Fruit fly (Drosophila melanogaster) S2 (cell line): ENCODE measurements around the gene CG3288.

ENCODE experiments used
- CG8478 ChIP-seq: fragments of >200 bp; optimal IDR thresholded peaks from 2 replicates; lab custom pipeline; 2018
- CTCF ChIP-seq, 2 experiments: fragments of >200 bp; optimal IDR thresholded peaks; 2 replicates each; lab custom pipeline; 2018

CG3288 gene

DNA sequence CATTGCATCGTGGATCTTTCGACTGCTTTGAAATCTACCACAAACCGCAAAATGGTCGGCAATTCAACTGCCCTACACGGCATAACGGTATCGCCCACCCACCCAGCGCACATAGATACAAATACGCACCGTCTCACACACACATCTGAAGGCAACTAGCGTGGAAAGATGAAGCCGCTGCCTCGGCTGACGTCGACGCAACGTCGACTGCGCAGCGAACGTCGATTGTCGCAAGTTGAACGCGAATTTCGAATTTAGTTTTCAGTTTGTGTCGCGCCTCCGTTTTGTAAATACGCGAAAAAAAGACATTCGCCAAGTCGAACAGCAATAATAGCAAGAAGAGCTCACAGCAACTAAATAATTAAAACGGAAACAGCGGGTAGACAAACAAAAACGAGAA is 8.0 kb upstream of the CG3288 start:
- no peak for TF ChIP-seq CTCF (optimal IDR thresholded peaks at IDR 0.05; lab: Kevin White, UChicago)
- TF ChIP-seq CG8478 (lab: Kevin White, UChicago) = no peak

DNA sequence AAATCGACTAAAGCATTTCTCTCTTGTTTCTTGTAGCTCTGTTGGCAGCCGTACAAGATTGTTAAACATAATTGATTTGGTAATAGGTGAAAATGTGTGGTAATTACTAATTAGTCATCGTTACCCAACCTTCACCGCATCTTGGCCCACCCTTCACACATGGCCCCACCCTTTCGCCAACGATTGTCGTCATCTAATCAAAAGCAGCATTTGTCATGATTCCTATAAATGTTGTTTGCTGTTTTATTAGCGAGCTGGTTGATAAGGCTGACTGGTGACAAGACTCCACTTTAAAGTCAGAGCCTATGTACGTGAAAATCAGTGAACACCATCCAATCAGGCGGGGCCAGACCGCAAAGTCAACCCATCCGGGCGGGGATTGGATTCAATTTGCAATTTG is 5.6 kb upstream of the CG3288 start:
- TF ChIP-seq CTCF (optimal IDR thresholded peaks at IDR 0.05; lab: Kevin White, UChicago) (no peak), CG8478 (lab: Kevin White, UChicago) (no peak)

DNA sequence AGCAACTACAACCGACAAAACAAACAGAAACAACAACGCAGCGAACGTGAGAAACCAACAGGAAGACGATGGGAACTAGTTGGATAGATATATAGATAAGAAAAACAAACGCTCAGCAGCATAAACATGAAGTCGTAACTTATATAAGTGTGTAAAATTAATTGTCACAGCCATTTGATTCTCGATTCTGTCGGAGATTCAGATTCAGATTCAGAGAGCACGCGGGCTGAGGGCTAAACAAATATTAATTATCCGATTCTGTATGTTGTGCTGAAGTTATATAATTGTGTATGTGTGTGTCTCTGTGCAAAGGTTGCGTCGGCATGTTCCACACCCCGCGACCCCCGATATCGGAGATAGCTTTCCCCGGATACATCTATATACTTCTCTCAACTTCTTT is 1.8 kb upstream of the CG3288 start:
- TF ChIP-seq CTCF (optimal IDR thresholded peaks at IDR 0.05; lab: Kevin White, UChicago) (no peak), CG8478 (lab: Kevin White, UChicago) (no peak)

DNA sequence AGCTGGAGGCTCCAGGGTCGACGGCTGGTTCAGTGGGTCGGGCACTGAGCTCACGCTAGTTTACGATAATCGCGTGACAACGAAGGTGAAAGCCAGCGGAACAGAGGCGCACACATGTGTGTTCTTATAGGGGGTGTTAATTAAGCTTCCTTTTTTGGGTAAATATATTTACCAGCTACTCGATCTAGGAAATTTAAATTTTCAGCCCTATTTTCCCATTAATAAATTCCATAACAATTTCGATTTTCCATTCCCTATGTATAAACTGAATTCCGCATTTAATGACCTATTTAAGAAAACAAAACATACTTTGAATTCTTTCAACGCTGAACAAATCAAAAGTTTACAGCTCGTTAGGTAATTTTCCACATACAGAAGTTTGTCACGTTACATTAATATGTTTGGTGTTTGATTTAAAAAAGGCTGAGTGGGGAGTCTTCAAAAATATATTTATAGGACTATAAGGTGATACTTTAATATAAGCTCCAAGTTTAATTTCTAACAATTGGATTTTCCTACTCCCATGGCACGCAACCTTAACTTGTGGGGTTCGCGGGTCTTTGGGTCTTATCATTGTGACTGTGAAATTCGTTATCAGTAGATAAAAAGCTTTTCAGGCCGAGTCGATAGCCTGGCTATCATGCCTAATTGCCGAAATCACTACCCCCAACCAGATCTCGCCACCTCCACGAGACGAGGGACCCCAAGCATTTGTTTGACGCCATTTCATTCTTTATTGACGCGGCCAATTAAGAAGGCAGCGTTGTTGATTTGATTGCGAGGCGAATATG is 1.3 kb downstream of the CG3288 start, which contains the start of gene CG13255:
TSS of gene CG13255 (plus strand) at position 449 of the 791 bp plus-strand sequence.
- no peak for TF ChIP-seq CG8478 (lab: Kevin White, UChicago)
- no peak for TF ChIP-seq CTCF (optimal IDR thresholded peaks at IDR 0.05; lab: Kevin White, UChicago)

DNA sequence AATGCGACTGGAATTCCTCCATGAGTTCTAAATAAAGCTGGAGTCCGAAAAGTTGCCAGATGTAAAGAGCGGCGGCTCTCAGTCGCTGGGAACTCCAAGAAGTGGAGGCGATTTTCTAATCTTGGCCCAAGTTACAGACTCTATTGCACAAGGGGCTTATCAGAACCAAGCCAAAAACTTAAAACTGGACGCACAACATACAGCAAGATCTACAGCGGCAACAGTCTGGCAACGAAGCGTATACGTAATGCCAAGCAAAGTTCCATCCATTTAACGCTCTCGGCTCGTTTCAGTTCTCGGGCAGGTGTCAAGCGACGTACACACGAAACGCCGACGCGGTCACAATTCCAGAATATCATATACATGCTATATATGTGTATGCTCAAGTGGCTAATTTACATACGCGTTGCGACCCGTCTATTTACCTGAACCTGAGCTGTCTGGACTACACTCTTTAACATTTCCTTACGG is 1.9 kb downstream of the CG3288 start:
- TF ChIP-seq CTCF (optimal IDR thresholded peaks at IDR 0.05; lab: Kevin White, UChicago) (no peak), CG8478 (lab: Kevin White, UChicago) (no peak)

DNA sequence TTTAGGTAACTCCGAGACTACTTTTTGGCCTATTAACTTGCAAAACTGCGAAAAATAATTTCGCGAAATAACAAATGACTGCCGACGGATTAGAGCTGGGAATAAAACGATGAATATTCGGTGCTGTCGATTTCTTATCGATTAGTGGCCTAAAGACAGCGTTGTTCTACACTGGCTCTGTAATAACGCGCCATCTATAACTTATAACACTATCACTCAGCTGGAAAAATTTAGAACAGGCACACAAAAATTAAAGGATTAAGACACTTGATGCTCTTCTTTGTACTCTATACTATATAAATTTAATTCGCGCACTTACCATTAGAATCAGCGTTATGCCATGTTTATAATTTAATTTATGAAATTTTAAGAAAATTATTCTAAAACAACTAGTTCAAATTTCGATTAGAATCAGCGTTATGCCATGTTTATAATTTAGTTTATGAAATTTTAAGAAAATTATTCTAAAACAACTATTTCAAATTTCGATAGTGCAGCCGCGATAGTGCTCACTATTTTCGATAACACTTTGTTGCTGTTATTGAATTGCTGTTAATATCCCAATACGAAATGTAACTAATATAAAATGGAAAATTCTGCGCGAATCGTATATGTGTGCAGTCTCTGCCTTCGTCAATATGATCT is 5.6 kb downstream of the CG3288 start, which contains the start of the genes CSN3 and CG11456:
TSS of gene CSN3 (minus strand) at position 112 of the 645 bp plus-strand sequence.
TSS of gene CG11456 (plus strand) at position 523 of the 645 bp plus-strand sequence.
- TF ChIP-seq CTCF (optimal IDR thresholded peaks at IDR 0.05; lab: Kevin White, UChicago) (peak; percentile 88 to 90), CG8478 (lab: Kevin White, UChicago) (no peak)

DNA sequence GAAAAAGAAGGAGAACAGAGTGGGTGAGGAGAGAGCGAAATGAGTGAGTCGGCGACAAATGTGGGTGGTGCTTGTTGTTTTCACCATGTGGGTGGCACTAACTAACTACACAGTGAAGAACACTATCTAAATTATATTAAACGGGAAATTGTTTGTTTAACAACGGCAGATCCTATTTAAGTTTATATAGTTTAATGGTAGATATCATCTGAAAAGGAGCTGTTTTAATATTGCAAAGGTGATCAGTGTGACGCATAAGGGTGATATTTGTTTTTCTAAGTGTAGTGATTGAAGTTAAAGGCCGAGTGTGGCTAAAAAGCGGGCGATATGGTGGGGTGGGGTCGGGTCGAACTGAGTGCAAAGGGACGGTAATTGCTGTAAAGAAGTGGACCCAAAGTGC is 12.6 kb downstream of the CG3288 start:
- no peak for TF ChIP-seq CTCF (optimal IDR thresholded peaks at IDR 0.05; lab: Kevin White, UChicago)
- TF ChIP-seq CG8478 (lab: Kevin White, UChicago) = no peak

DNA sequence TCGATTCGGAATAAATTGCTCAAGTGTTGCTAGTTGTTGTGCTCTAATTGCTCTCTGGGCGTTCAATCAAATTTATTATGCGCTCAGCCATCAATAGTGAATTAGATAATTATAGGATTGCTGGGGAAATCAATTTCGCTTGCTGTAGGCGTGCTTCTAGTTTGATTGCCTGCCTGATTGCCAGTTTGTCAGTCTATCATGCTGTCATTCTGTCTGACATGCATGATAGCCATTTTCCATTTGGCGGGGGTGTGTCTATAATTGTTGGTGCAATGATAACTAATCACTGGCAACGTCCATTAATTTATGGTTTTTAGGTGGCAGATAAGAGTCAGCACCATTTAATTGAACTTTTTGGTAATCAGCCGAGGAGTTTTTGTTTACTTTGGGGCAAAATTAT is 21.6 kb downstream of the CG3288 start:
- TF ChIP-seq CTCF (optimal IDR thresholded peaks at IDR 0.05; lab: Kevin White, UChicago) (no peak), CG8478 (lab: Kevin White, UChicago) (no peak)

DNA sequence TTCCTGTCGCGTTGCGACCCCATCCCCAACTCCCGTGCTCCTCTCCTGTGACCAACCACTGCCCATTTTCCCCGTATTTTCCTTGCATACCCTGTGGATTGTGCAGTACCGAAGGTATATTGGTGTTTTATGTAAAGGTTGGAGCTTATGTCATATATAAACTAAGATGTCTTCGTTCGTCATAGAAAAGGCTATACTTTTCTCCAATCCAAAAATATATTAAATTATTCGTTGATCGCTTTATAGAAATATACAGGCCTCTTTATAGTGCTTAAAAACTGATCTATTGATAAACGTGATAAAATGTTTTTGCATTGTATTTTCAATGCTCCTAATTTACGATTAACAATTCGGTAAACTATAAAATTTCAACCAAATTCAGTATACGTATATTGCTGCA is 33.0 kb downstream of the CG3288 start:
- TF ChIP-seq CG8478 (lab: Kevin White, UChicago) (no peak), CTCF (optimal IDR thresholded peaks at IDR 0.05; lab: Kevin White, UChicago) (no peak)

DNA sequence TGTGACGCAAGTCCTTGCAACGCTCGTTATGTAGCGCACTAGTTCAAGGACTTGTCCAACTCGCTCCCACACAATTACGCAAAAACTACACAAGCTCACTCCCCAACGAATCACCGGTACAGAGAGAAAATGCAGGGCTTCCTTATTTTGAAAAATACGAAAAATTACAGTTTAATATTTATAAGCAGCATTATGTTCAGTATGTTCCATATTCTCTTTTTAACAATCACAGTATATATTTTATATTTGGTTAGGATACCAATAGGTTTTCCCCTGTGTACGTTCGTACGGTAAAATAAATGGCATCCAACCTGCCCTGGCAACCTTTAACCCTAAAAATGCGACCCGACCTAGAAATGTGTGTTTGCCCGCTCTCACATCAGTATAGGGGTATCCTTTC is 48.0 kb downstream of the CG3288 start:
- TF ChIP-seq CTCF (optimal IDR thresholded peaks at IDR 0.05; lab: Kevin White, UChicago) = no peak
- no peak for TF ChIP-seq CG8478 (lab: Kevin White, UChicago)

DNA sequence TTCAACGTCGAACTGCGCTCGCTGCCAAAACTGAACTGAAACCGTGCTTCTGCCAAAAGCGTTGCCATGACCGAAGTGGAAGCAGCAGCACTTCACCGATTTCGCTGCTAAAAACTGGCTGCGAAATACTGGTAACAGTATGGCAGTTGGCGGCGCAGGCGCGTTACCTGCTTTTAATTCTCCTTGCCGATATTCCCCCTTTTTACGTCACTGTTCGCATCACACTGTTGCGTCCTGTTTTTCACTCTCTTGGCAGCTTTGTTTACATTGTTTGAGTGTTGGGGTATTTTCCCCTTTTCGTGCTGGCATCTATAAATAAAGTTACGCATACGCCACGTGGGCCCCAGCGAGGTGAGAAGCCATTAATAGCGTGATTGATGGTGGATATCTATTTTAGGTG is 49.2 kb downstream of the CG3288 start, which contains the start of gene CG32432:
TSS of gene CG32432 (minus strand) at position 17 of the 400 bp plus-strand sequence.
- TF ChIP-seq CTCF (optimal IDR thresholded peaks at IDR 0.05; lab: Kevin White, UChicago) (no peak), CG8478 (lab: Kevin White, UChicago) (no peak)
